Worm (Caenorhabditis elegans): ENCODE results near the gene sptl-1.

The sptl-1 gene

DNA sequence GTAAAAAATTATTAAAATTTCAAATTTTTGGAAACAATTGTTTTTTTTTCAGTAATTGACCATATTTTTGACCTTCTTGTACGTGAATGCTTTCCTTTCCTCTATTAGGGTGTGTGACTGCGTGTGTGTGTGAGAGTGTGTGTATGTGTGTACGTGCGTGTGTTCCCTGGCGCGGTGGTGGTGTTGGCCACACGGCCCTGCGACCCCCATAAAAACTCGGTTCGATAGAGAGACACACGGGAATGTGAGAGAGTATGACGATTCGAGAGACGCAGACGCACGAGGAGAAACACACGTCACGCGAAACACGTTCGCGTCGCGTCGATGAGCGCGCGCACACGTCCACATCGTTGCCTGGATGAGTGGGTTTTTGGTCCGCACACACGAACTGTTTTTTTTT is 32.7 kb upstream of the sptl-1 start:
- TF ChIP-seq nhr-102 (tag; optimal IDR thresholded peaks at IDR 0.05) (peak; percentile 38), unc-130 (GFP tag; optimal IDR thresholded peaks at IDR 0.05) (no peak), gei-8 (GFP tag; optimal IDR thresholded peaks at IDR 0.05) (no peak), ceh-44 (GFP tag; IDR thresholded peaks at IDR 0.05) (peak; percentile 16; the same call in 1 of the 2 replicates), spr-1 (tag; optimal IDR thresholded peaks at IDR 0.05) (peak; percentile 72), nhr-42 (GFP tag; IDR thresholded peaks at IDR 0.05) (no peak), rbr-2 (tag; optimal IDR thresholded peaks at IDR 0.05) (peak; percentile 86), mdt-29 (GFP tag; IDR thresholded peaks at IDR 0.05) (no peak), zag-1 (tag; optimal IDR thresholded peaks at IDR 0.05) (no peak), daf-16 (GFP tag; optimal IDR thresholded peaks at IDR 0.05) (peak in 1 of 2 experiments; percentile 30), daf-16 (tag; optimal IDR thresholded peaks at IDR 0.05) (peak; percentile 60), ctbp-1 (GFP tag; IDR thresholded peaks at IDR 0.05) (peak; percentile 69), ceh-20 (GFP tag; IDR thresholded peaks at IDR 0.05) (peak; percentile 82; the same call in 1 of the 2 replicates), lin-13 (GFP tag; optimal IDR thresholded peaks at IDR 0.05) (peak; percentile 45), saeg-2 (GFP tag; IDR thresholded peaks at IDR 0.05) (0 out of 2 replicates have a peak, but pooled peaks have one; percentile 53), daf-8 (GFP tag; IDR thresholded peaks at IDR 0.05) (no peak), Y75B8A.6 (GFP tag; IDR thresholded peaks at IDR 0.05) (0 out of 2 replicates have a peak, but pooled peaks have one; percentile 50), hif-1 (tag; optimal IDR thresholded peaks at IDR 0.05) (peak; percentile 43 to 97), nhr-28 (tag; optimal IDR thresholded peaks at IDR 0.05) (peak; percentile 91), nhr-25 (tag; optimal IDR thresholded peaks at IDR 0.05; ENCODE audit: borderline replicate concordance, insufficient read depth) (peak; percentile 81), skn-1 (tag; optimal IDR thresholded peaks at IDR 0.05) (no peak), arid-1 (GFP tag; conservative IDR thresholded peaks at IDR 0.05) (peak; percentile 36; the same call in 1 of the 2 replicates), tra-1 (GFP tag; IDR thresholded peaks at IDR 0.05) (0 out of 2 replicates have a peak, but pooled peaks have one; percentile 52), dpl-1 (GFP tag; optimal IDR thresholded peaks at IDR 0.05) (peak; percentile 61), ceh-82 (tag; optimal IDR thresholded peaks at IDR 0.05) (no peak), ceh-62 (tag; optimal IDR thresholded peaks at IDR 0.05) (no peak), aly-2 (tag; optimal IDR thresholded peaks at IDR 0.05) (no peak), unc-39 (tag; optimal IDR thresholded peaks at IDR 0.05) (no peak), T26A8.4 (GFP tag; IDR thresholded peaks at IDR 0.05) (peak; percentile 68; the same call in 1 of the 2 replicates), nhr-76 (tag; optimal IDR thresholded peaks at IDR 0.05) (no peak), egl-43 (GFP tag; IDR thresholded peaks at IDR 0.05) (no peak), nhr-237 (tag; optimal IDR thresholded peaks at IDR 0.05) (no peak), attf-4 (tag; optimal IDR thresholded peaks at IDR 0.05) (no peak), zfp-2 (tag; optimal IDR thresholded peaks at IDR 0.05) (no peak), zip-11 (GFP tag; IDR thresholded peaks at IDR 0.05) (no peak), ama-1 (optimal IDR thresholded peaks at IDR 0.05) (no peak), nhr-6 (tag; optimal IDR thresholded peaks at IDR 0.05) (peak; percentile 48), madf-9 (GFP tag; conservative IDR thresholded peaks at IDR 0.05) (peak; percentile 64; the same call in 1 of the 2 replicates), pha-4 (GFP tag; IDR thresholded peaks at IDR 0.05) (no peak), pha-4 (tag; optimal IDR thresholded peaks at IDR 0.05) (no peak), aha-1 (tag) (peak; percentile 98), lin-29 (GFP tag; IDR thresholded peaks at IDR 0.05) (0 out of 2 replicates have a peak, but pooled peaks have one; percentile 31), F26F4.8 (GFP tag; conservative IDR thresholded peaks at IDR 0.05) (no peak), cey-2 (tag; optimal IDR thresholded peaks at IDR 0.05; ENCODE audit: borderline replicate concordance, insufficient read depth) (no peak), sdz-12 (GFP tag; optimal IDR thresholded peaks at IDR 0.05) (no peak), pqm-1 (tag; optimal IDR thresholded peaks at IDR 0.05) (no peak), nhr-11 (tag; optimal IDR thresholded peaks at IDR 0.05) (peak; percentile 69), spr-3 (GFP tag; optimal IDR thresholded peaks at IDR 0.05) (no peak), hlh-30 (tag; optimal IDR thresholded peaks at IDR 0.05; ENCODE audit: insufficient read depth) (peak; percentile 98), D1046.2 (GFP tag; IDR thresholded peaks at IDR 0.05) (no peak), zfp-3 (GFP tag; conservative IDR thresholded peaks at IDR 0.05) (0 out of 2 replicates have a peak, but pooled peaks have one; percentile 44)

Data from whole organism, L4 larva.